Worm (Caenorhabditis elegans): Measurements from ENCODE around the gene ZK512.4.

DNA sequence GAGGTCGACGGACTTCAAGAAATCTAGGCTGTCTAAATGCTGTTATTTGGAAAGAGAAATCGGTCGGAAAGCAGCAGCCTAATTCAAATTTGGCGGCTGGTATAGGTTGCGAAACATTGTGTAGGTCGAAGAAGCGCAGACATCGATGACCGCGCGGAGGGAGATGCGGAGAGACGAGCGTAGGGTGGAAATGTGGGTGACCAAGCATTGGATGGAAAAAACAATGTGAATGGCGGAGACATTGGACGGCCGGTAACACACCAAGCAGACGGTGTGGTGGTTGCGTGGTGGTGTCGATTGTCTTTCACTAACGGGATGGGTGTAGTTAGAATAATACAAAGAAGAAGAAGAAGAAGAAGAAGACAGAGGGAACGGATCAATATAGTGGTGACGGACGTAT lies 32.7 kb upstream of the ZK512.4 start:
- no peak for TF ChIP-seq unc-62 (GFP tag; optimal IDR thresholded peaks at IDR 0.05)
- no peak for TF ChIP-seq lsl-1 (GFP tag; optimal IDR thresholded peaks at IDR 0.05)
- no peak for TF ChIP-seq ama-1 (optimal IDR thresholded peaks at IDR 0.05)
- no peak for TF ChIP-seq ama-1 (GFP tag; optimal IDR thresholded peaks at IDR 0.05)
- no peak for TF ChIP-seq ztf-28 (GFP tag; IDR thresholded peaks at IDR 0.05)
- TF ChIP-seq nfya-1 (tag; optimal IDR thresholded peaks at IDR 0.05; ENCODE audit: borderline replicate concordance, insufficient read depth), result no peak
- TF ChIP-seq F33H1.4 (GFP tag; IDR thresholded peaks at IDR 0.05), result no peak
- no peak for TF ChIP-seq atf-7 (tag; optimal IDR thresholded peaks at IDR 0.05)
- TF ChIP-seq ceh-100 (GFP tag; IDR thresholded peaks at IDR 0.05), result no peak
- TF ChIP-seq pha-4 (tag; optimal IDR thresholded peaks at IDR 0.05), result no peak
- no peak for TF ChIP-seq F22D6.2 (tag; optimal IDR thresholded peaks at IDR 0.05)
- no peak for TF ChIP-seq madf-3 (GFP tag; IDR thresholded peaks at IDR 0.05)
- no peak for TF ChIP-seq ZK185.1 (tag; optimal IDR thresholded peaks at IDR 0.05; ENCODE audit: poor library complexity, severe bottlenecking)
- no peak for TF ChIP-seq gei-17 (GFP tag; optimal IDR thresholded peaks at IDR 0.05)
- no peak for TF ChIP-seq hrde-1 (tag; optimal IDR thresholded peaks at IDR 0.05; ENCODE audit: borderline replicate concordance)

Data from whole organism, young adult.